Worm (Caenorhabditis elegans): Measurements from ENCODE around the gene Y116F11A.1.

The Y116F11A.1 gene

ce11 chrV:19722881-19723280, 7.5 kb upstream of the Y116F11A.1 start:
- TF ChIP-seq daf-12 (tag; optimal IDR thresholded peaks at IDR 0.05) (no peak), elt-2 (tag; optimal IDR thresholded peaks at IDR 0.05) (peak; percentile 17), nhr-25 (tag; optimal IDR thresholded peaks at IDR 0.05) (peak; percentile 1), snpc-4 (tag; optimal IDR thresholded peaks at IDR 0.05) (no peak), hmg-11 (tag; optimal IDR thresholded peaks at IDR 0.05) (peak; percentile 81), lin-39 (tag; optimal IDR thresholded peaks at IDR 0.05) (peak; percentile 53), nfya-1 (tag; optimal IDR thresholded peaks at IDR 0.05; ENCODE audit: insufficient read depth) (peak; percentile 17), pha-4 (tag; optimal IDR thresholded peaks at IDR 0.05) (peak; percentile 7)

ce11 chrV:19724589-19724988, 5.8 kb upstream of the Y116F11A.1 start:
- no peak for TF ChIP-seq ceh-82 (tag; optimal IDR thresholded peaks at IDR 0.05)
- no peak for TF ChIP-seq fkh-10 (GFP tag; optimal IDR thresholded peaks at IDR 0.05)
- TF ChIP-seq elt-1 (tag; optimal IDR thresholded peaks at IDR 0.05), result no peak
- TF ChIP-seq hmg-11 (tag; optimal IDR thresholded peaks at IDR 0.05), result peak; percentile 15

ce11 chrV:19727990-19728389, 2.4 kb upstream of the Y116F11A.1 start:
- TF ChIP-seq nhr-23 (tag; optimal IDR thresholded peaks at IDR 0.05) (no peak), egl-27 (tag; optimal IDR thresholded peaks at IDR 0.05) (no peak), ama-1 (optimal IDR thresholded peaks at IDR 0.05) (no peak), lin-39 (tag; optimal IDR thresholded peaks at IDR 0.05) (no peak)

ce11 chrV:19728731-19729130, 1.6 kb upstream of the Y116F11A.1 start, which contains the start of gene Y116F11A.3:
TSS of gene Y116F11A.3 (plus strand) at chrV:19729031.
- TF ChIP-seq ceh-16 (tag; optimal IDR thresholded peaks at IDR 0.05) (no peak), nhr-12 (tag; optimal IDR thresholded peaks at IDR 0.05) (no peak), jun-1 (tag; optimal IDR thresholded peaks at IDR 0.05) (no peak), fos-1 (tag; optimal IDR thresholded peaks at IDR 0.05) (no peak), ZK546.5 (tag; optimal IDR thresholded peaks at IDR 0.05) (no peak)

- TF ChIP-seq R02D3.7 (tag; optimal IDR thresholded peaks at IDR 0.05), result no peak
- no peak for TF ChIP-seq elt-1 (tag; optimal IDR thresholded peaks at IDR 0.05)
- TF ChIP-seq ceh-9 (tag; optimal IDR thresholded peaks at IDR 0.05), result no peak
- no peak for TF ChIP-seq ceh-82 (tag; optimal IDR thresholded peaks at IDR 0.05)
- TF ChIP-seq lsy-12 (tag; optimal IDR thresholded peaks at IDR 0.05), result no peak
- no peak for TF ChIP-seq nhr-11 (tag; optimal IDR thresholded peaks at IDR 0.05)
- no peak for TF ChIP-seq jun-1 (tag; optimal IDR thresholded peaks at IDR 0.05)
- TF ChIP-seq fkh-2 (tag; optimal IDR thresholded peaks at IDR 0.05), result no peak
- TF ChIP-seq tbx-2 (tag; optimal IDR thresholded peaks at IDR 0.05), result no peak
- no peak for TF ChIP-seq fos-1 (tag; optimal IDR thresholded peaks at IDR 0.05)
- TF ChIP-seq hmg-11 (tag; optimal IDR thresholded peaks at IDR 0.05), result no peak
Measured at ce11 chrV:19733728-19734127, 3.3 kb downstream of the Y116F11A.1 start.

- TF ChIP-seq ceh-82 (tag; optimal IDR thresholded peaks at IDR 0.05), result no peak
Measured at ce11 chrV:19737458-19737857, 7.1 kb downstream of the Y116F11A.1 start, which contains the start of gene W04E12.7. TSS of gene W04E12.7 (minus strand) at chrV:19737558.

- no peak for TF ChIP-seq elt-3 (tag; optimal IDR thresholded peaks at IDR 0.05)
Measured at ce11 chrV:19738117-19738516, 7.7 kb downstream of the Y116F11A.1 start, which contains the start of gene fbxa-131. TSS of gene fbxa-131 (plus strand) at chrV:19738417.

- no peak for TF ChIP-seq sea-2 (GFP tag; optimal IDR thresholded peaks at IDR 0.05)
- no peak for TF ChIP-seq hmg-11 (tag; optimal IDR thresholded peaks at IDR 0.05)
- no peak for TF ChIP-seq unc-62 (GFP tag; optimal IDR thresholded peaks at IDR 0.05)
- no peak for TF ChIP-seq ama-1 (optimal IDR thresholded peaks at IDR 0.05)
- TF ChIP-seq unc-39 (tag; optimal IDR thresholded peaks at IDR 0.05), result no peak
- no peak for TF ChIP-seq nhr-12 (tag; optimal IDR thresholded peaks at IDR 0.05)
- TF ChIP-seq snpc-4 (tag; optimal IDR thresholded peaks at IDR 0.05), result no peak
- TF ChIP-seq tbx-2 (tag; optimal IDR thresholded peaks at IDR 0.05), result no peak
- no peak for TF ChIP-seq ceh-82 (tag; optimal IDR thresholded peaks at IDR 0.05)
- TF ChIP-seq lsy-12 (tag; optimal IDR thresholded peaks at IDR 0.05), result no peak
- no peak for TF ChIP-seq nhr-25 (tag; optimal IDR thresholded peaks at IDR 0.05)
Measured at ce11 chrV:19741034-19741433, 10.7 kb downstream of the Y116F11A.1 start, which contains the start of gene W04E12.2. TSS of gene W04E12.2 (minus strand) at chrV:19741134.
